Fruit fly (Drosophila melanogaster): Measurements from ENCODE around the gene CG8563.

- TF ChIP-seq Rel (GFP tag; optimal IDR thresholded peaks at IDR 0.05) (no peak), Rel (tag; optimal IDR thresholded peaks at IDR 0.05) (no peak), OdsH (GFP tag; optimal IDR thresholded peaks at IDR 0.05) (no peak), Dfd (GFP tag; optimal IDR thresholded peaks at IDR 0.05) (no peak), rgr (GFP tag; optimal IDR thresholded peaks at IDR 0.05) (no peak), CrebA (GFP tag; optimal IDR thresholded peaks at IDR 0.05; ENCODE audit: borderline replicate concordance) (no peak), Hr78 (GFP tag; optimal IDR thresholded peaks at IDR 0.05) (no peak), Vsx2 (GFP tag; optimal IDR thresholded peaks at IDR 0.05; ENCODE audit: partially characterized antibody) (no peak), usp (GFP tag; optimal IDR thresholded peaks at IDR 0.05) (no peak), foxo (GFP tag; optimal IDR thresholded peaks at IDR 0.05) (no peak), brk (GFP tag; optimal IDR thresholded peaks at IDR 0.05) (no peak), sv (GFP tag; optimal IDR thresholded peaks at IDR 0.05) (no peak)
These were observed 21.6 kb upstream of the CG8563 start, which contains the start of gene Sh3beta for dm6 chr3L:7368934-7369333.

All from whole organism, wandering third instar larva.